Fruit fly (Drosophila melanogaster) whole organism, wandering third instar larva: ENCODE results near the gene ds.

Source experiments
- Abd-B ChIP-seq: fragments of >200 bp; optimal IDR thresholded peaks from 2 replicates; lab custom pipeline; 2017; ENCODE audit warnings: missing biosample characterization, missing genetic modification characterization
- CG9705 ChIP-seq: fragments of 200-800 bp; sonication (Bioruptor generic); optimal IDR thresholded peaks from 2 replicates; lab custom pipeline; 2018; ENCODE audit warnings: missing biosample characterization, mild to moderate bottlenecking, missing genetic modification characterization
- Hnf4 ChIP-seq: fragments of 200-800 bp; sonication (Bioruptor generic); optimal IDR thresholded peaks from 2 replicates; lab custom pipeline; 2016; ENCODE audit warnings: missing biosample characterization, mild to moderate bottlenecking, missing genetic modification characterization
- Hr83 ChIP-seq: fragments of 200-300 bp; sonication (Bioruptor generic); optimal IDR thresholded peaks from 2 replicates; lab custom pipeline; 2016; ENCODE audit warnings: missing biosample characterization, mild to moderate bottlenecking, missing genetic modification characterization, moderate library complexity; ENCODE audit not compliant: poor library complexity, severe bottlenecking
- br ChIP-seq: fragments of 200-800 bp; sonication (Bioruptor generic); optimal IDR thresholded peaks from 2 replicates; lab custom pipeline; 2016; ENCODE audit warnings: missing biosample characterization, missing genetic modification characterization
- fru ChIP-seq: fragments of 200-800 bp; sonication (Bioruptor generic); optimal IDR thresholded peaks from 3 replicates; lab custom pipeline; 2016; ENCODE audit warnings: missing biosample characterization, mild to moderate bottlenecking, missing genetic modification characterization
- h ChIP-seq: fragments of 200-800 bp; sonication (Bioruptor generic); optimal IDR thresholded peaks from 3 replicates; lab custom pipeline; 2016; ENCODE audit warnings: missing biosample characterization, mild to moderate bottlenecking, missing genetic modification characterization
- jim ChIP-seq: fragments of 175-275, 200-325 bp; sonication (Bioruptor generic); optimal IDR thresholded peaks from 2 replicates; lab custom pipeline; 2016; ENCODE audit warnings: missing biosample characterization, mild to moderate bottlenecking, missing genetic modification characterization
- lola ChIP-seq: fragments of >200 bp; optimal IDR thresholded peaks from 2 replicates; lab custom pipeline; 2017; ENCODE audit warnings: missing biosample characterization, missing genetic modification characterization
- psq ChIP-seq: fragments of 200-800 bp; sonication (Bioruptor generic); optimal IDR thresholded peaks from 3 replicates; lab custom pipeline; 2017; ENCODE audit warnings: missing biosample characterization, mild to moderate bottlenecking, missing genetic modification characterization, moderate library complexity
- rgr ChIP-seq: fragments of 200-800 bp; sonication (Bioruptor generic); optimal IDR thresholded peaks from 3 replicates; lab custom pipeline; 2016; ENCODE audit warnings: missing biosample characterization, mild to moderate bottlenecking, missing genetic modification characterization
- woc ChIP-seq: sonication (Bioruptor generic); optimal IDR thresholded peaks from 2 replicates; lab custom pipeline; 2016; ENCODE audit warnings: missing biosample characterization, mild to moderate bottlenecking, missing genetic modification characterization

- TF ChIP-seq CG9705 (no peak), rgr (GFP tag; lab: Kevin White, UChicago) (no peak), Hr83 (GFP tag; lab: Kevin White, UChicago) (no peak), h (GFP tag; lab: Kevin White, UChicago) (no peak), psq (GFP tag; lab: Kevin White, UChicago) (no peak), woc (GFP tag; lab: Kevin White, UChicago) (no peak), jim (no peak), br (GFP tag; lab: Kevin White, UChicago) (no peak), fru (GFP tag; lab: Kevin White, UChicago) (no peak), Abd-B (GFP tag; lab: Kevin White, UChicago) (no peak), Hnf4 (GFP tag; lab: Kevin White, UChicago) (no peak), lola (GFP tag; lab: Kevin White, UChicago) (no peak)
Observed at dm6 chr2L:705216-705615, 9.6 kb downstream of the ds start.
